Worm (Caenorhabditis elegans): Measurements from ENCODE around the gene T16G1.9.

T16G1.9 gene

ce11 chrV:12928929-12929532 lies 21.6 kb downstream of the T16G1.9 start, which contains the start of gene T16G1.2:
T16G1.2 (plus strand) TSS chrV:12929482.
- TF ChIP-seq T22C8.4 (GFP tag; IDR thresholded peaks at IDR 0.05) (no peak), ref-1 (GFP tag; conservative IDR thresholded peaks at IDR 0.05) (no peak), flt-1 (GFP tag; IDR thresholded peaks at IDR 0.05) (no peak), tab-1 (GFP tag; IDR thresholded peaks at IDR 0.05) (no peak), ztf-23 (GFP tag; IDR thresholded peaks at IDR 0.05) (no peak), cog-1 (tag; optimal IDR thresholded peaks at IDR 0.05) (no peak), klf-2 (GFP tag; conservative IDR thresholded peaks at IDR 0.05) (no peak), med-1 (GFP tag; optimal IDR thresholded peaks at IDR 0.05; ENCODE audit: insufficient read depth) (no peak), ztf-29 (GFP tag; IDR thresholded peaks at IDR 0.05) (no peak)

DNA sequence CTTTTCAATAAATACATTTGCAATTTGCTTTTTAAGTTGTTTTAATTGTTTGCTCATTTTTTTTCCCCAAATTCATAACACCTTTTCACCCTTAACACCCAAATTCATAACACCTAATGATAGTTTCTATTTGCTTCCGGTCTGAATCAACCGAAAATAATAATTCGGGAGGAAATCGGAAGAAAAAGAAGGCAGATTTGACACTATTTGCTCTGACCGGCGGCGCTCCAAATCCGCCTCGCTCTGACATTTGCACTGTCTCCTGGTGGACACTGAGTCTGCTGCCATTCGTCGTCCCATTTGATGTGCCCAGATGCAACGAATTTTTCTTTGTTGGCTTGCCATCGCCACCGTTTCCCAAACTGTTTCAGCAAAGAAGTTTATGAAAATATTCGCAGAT lies 26.5 kb downstream of the T16G1.9 start, which contains the start of gene pqn-67:
Gene pqn-67, plus strand, starts transcription at position 301 of the 400 bp plus-strand sequence.
- TF ChIP-seq ref-1 (GFP tag; conservative IDR thresholded peaks at IDR 0.05): no peak

- TF ChIP-seq tab-1 (GFP tag; IDR thresholded peaks at IDR 0.05): no peak
- TF ChIP-seq ztf-23 (GFP tag; IDR thresholded peaks at IDR 0.05): no peak
- TF ChIP-seq T22C8.4 (GFP tag; IDR thresholded peaks at IDR 0.05): no peak
- TF ChIP-seq ref-1 (GFP tag; conservative IDR thresholded peaks at IDR 0.05): no peak
- TF ChIP-seq med-1 (GFP tag; optimal IDR thresholded peaks at IDR 0.05; ENCODE audit: insufficient read depth): no peak
- no peak for TF ChIP-seq flt-1 (GFP tag; IDR thresholded peaks at IDR 0.05)
- no peak for TF ChIP-seq ztf-29 (GFP tag; IDR thresholded peaks at IDR 0.05)
- TF ChIP-seq klf-2 (GFP tag; conservative IDR thresholded peaks at IDR 0.05): no peak
- no peak for TF ChIP-seq cog-1 (tag; optimal IDR thresholded peaks at IDR 0.05)
Observed at ce11 chrV:12922308-12922707, 28.4 kb downstream of the T16G1.9 start, which contains the start of gene dhrs-4. dhrs-4 (plus strand) TSS chrV:12922608.

- no peak for TF ChIP-seq T22C8.4 (GFP tag; IDR thresholded peaks at IDR 0.05)
Observed at ce11 chrV:12921680-12922079, 29.0 kb downstream of the T16G1.9 start.

ce11 chrV:12919705-12920104 lies 31.0 kb downstream of the T16G1.9 start, which contains the start of gene lipl-1:
lipl-1 (plus strand) TSS chrV:12919986.
- TF ChIP-seq med-1 (GFP tag; optimal IDR thresholded peaks at IDR 0.05; ENCODE audit: insufficient read depth): no peak

- TF ChIP-seq cog-1 (tag; optimal IDR thresholded peaks at IDR 0.05): no peak
- no peak for TF ChIP-seq klf-2 (GFP tag; conservative IDR thresholded peaks at IDR 0.05)
- TF ChIP-seq flt-1 (GFP tag; IDR thresholded peaks at IDR 0.05): no peak
- TF ChIP-seq tab-1 (GFP tag; IDR thresholded peaks at IDR 0.05): no peak
- no peak for TF ChIP-seq ztf-29 (GFP tag; IDR thresholded peaks at IDR 0.05)
- TF ChIP-seq ztf-23 (GFP tag; IDR thresholded peaks at IDR 0.05): no peak
- TF ChIP-seq ref-1 (GFP tag; conservative IDR thresholded peaks at IDR 0.05): no peak
- TF ChIP-seq med-1 (GFP tag; optimal IDR thresholded peaks at IDR 0.05; ENCODE audit: insufficient read depth): no peak
- no peak for TF ChIP-seq T22C8.4 (GFP tag; IDR thresholded peaks at IDR 0.05)
Observed at ce11 chrV:12909544-12910157, 41.0 kb downstream of the T16G1.9 start, which contains the start of gene nid-1. nid-1 (plus strand) TSS chrV:12910107.

ce11 chrV:12908614-12909013 lies 42.0 kb downstream of the T16G1.9 start:
- TF ChIP-seq ztf-23 (GFP tag; IDR thresholded peaks at IDR 0.05) (no peak), tab-1 (GFP tag; IDR thresholded peaks at IDR 0.05) (no peak), ztf-29 (GFP tag; IDR thresholded peaks at IDR 0.05) (no peak), T22C8.4 (GFP tag; IDR thresholded peaks at IDR 0.05) (no peak), med-1 (GFP tag; optimal IDR thresholded peaks at IDR 0.05; ENCODE audit: insufficient read depth) (no peak), cog-1 (tag; optimal IDR thresholded peaks at IDR 0.05) (no peak), klf-2 (GFP tag; conservative IDR thresholded peaks at IDR 0.05) (no peak), ref-1 (GFP tag; conservative IDR thresholded peaks at IDR 0.05) (no peak), flt-1 (GFP tag; IDR thresholded peaks at IDR 0.05) (no peak)

DNA sequence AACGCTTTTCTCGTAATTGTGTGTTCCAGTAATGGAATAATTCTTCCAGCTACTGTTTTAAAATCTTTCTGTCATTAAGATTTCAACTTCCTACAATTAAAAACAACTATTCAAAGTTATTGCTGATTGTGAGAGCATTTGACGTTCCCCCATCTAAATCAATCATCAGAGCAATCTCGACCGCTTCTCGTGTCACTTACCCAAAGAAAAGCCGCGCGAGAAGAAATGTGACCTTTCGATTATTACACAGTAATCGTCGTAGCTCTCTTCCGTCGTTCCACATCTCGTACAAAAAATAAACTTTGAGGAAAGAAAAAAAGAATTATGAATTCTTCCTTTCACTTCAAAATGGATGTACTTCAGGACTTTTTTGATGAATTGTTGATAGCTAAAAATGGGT lies 43.2 kb downstream of the T16G1.9 start:
- no peak for TF ChIP-seq cog-1 (tag; optimal IDR thresholded peaks at IDR 0.05)
- no peak for TF ChIP-seq T22C8.4 (GFP tag; IDR thresholded peaks at IDR 0.05)
- TF ChIP-seq ztf-23 (GFP tag; IDR thresholded peaks at IDR 0.05): no peak
- TF ChIP-seq tab-1 (GFP tag; IDR thresholded peaks at IDR 0.05): no peak
- no peak for TF ChIP-seq flt-1 (GFP tag; IDR thresholded peaks at IDR 0.05)
- TF ChIP-seq ref-1 (GFP tag; conservative IDR thresholded peaks at IDR 0.05): no peak
- TF ChIP-seq ztf-29 (GFP tag; IDR thresholded peaks at IDR 0.05): no peak
- TF ChIP-seq med-1 (GFP tag; optimal IDR thresholded peaks at IDR 0.05; ENCODE audit: insufficient read depth): no peak
- no peak for TF ChIP-seq klf-2 (GFP tag; conservative IDR thresholded peaks at IDR 0.05)

- no peak for TF ChIP-seq klf-2 (GFP tag; conservative IDR thresholded peaks at IDR 0.05)
- no peak for TF ChIP-seq ztf-23 (GFP tag; IDR thresholded peaks at IDR 0.05)
- no peak for TF ChIP-seq flt-1 (GFP tag; IDR thresholded peaks at IDR 0.05)
- no peak for TF ChIP-seq ref-1 (GFP tag; conservative IDR thresholded peaks at IDR 0.05)
- no peak for TF ChIP-seq cog-1 (tag; optimal IDR thresholded peaks at IDR 0.05)
- TF ChIP-seq tab-1 (GFP tag; IDR thresholded peaks at IDR 0.05): no peak
- TF ChIP-seq med-1 (GFP tag; optimal IDR thresholded peaks at IDR 0.05; ENCODE audit: insufficient read depth): no peak
- no peak for TF ChIP-seq T22C8.4 (GFP tag; IDR thresholded peaks at IDR 0.05)
- no peak for TF ChIP-seq ztf-29 (GFP tag; IDR thresholded peaks at IDR 0.05)
Observed at ce11 chrV:12906732-12907131, 43.9 kb downstream of the T16G1.9 start, which contains the start of gene ttr-29. ttr-29 (minus strand) TSS chrV:12906832.

- TF ChIP-seq med-1 (GFP tag; optimal IDR thresholded peaks at IDR 0.05; ENCODE audit: insufficient read depth): no peak
- no peak for TF ChIP-seq ref-1 (GFP tag; conservative IDR thresholded peaks at IDR 0.05)
- no peak for TF ChIP-seq ztf-23 (GFP tag; IDR thresholded peaks at IDR 0.05)
- TF ChIP-seq tab-1 (GFP tag; IDR thresholded peaks at IDR 0.05): no peak
- no peak for TF ChIP-seq cog-1 (tag; optimal IDR thresholded peaks at IDR 0.05)
- no peak for TF ChIP-seq klf-2 (GFP tag; conservative IDR thresholded peaks at IDR 0.05)
- no peak for TF ChIP-seq ztf-29 (GFP tag; IDR thresholded peaks at IDR 0.05)
- no peak for TF ChIP-seq T22C8.4 (GFP tag; IDR thresholded peaks at IDR 0.05)
- TF ChIP-seq flt-1 (GFP tag; IDR thresholded peaks at IDR 0.05): no peak
Observed at ce11 chrV:12905074-12905473, 45.6 kb downstream of the T16G1.9 start, which contains the start of gene ttr-28. ttr-28 (minus strand) TSS chrV:12905174.
